Worm (Caenorhabditis elegans) whole organism, L4 larva: ENCODE data around the gene semo-1.

Experiments
- D1046.2 ChIP-seq: fragments of 200-800 bp; sonication (Bioruptor generic); IDR thresholded peaks from 2 replicates; pipeline ENCODE4 v1.3.6; 2022; ENCODE audit warnings: missing genetic modification characterization, missing compliant biosample characterization
- aly-2 ChIP-seq: sonication (generic microtip); optimal IDR thresholded peaks from 2 replicates; lab custom pipeline; 2018; ENCODE audit warnings: missing biosample characterization, missing genetic modification characterization
- ama-1 ChIP-seq: fragments of 150-350 bp; optimal IDR thresholded peaks from 2 replicates; lab custom pipeline; 2014; ENCODE audit warnings: inconsistent platforms, mixed read lengths
- arid-1 ChIP-seq: fragments of 200-800 bp; sonication (Bioruptor generic); conservative IDR thresholded peaks from 2 replicates; pipeline ENCODE4 v1.3.6; 2022; ENCODE audit warnings: missing genetic modification reagents, missing genetic modification characterization, missing compliant biosample characterization
- ceh-20 ChIP-seq: fragments of 200-800 bp; sonication (Bioruptor generic); IDR thresholded peaks from 2 replicates; pipeline ENCODE4 v1.3.6; 2022; ENCODE audit warnings: missing genetic modification reagents, missing genetic modification characterization, missing compliant biosample characterization
- ceh-82 ChIP-seq: sonication (generic microtip); optimal IDR thresholded peaks from 2 replicates; lab custom pipeline; 2017; ENCODE audit warnings: missing biosample characterization, missing genetic modification characterization
- daf-8 ChIP-seq: fragments of 200-800 bp; sonication (Bioruptor generic); IDR thresholded peaks from 2 replicates; pipeline ENCODE4 v1.3.6; 2022; ENCODE audit warnings: missing genetic modification characterization, missing compliant biosample characterization
- fkh-10 ChIP-seq: fragments of 150-350 bp; optimal IDR thresholded peaks from 2 replicates; lab custom pipeline; 2014; ENCODE audit warnings: missing biosample characterization, missing genetic modification reagents, missing genetic modification characterization
- lsy-2 ChIP-seq, 2 experiments: fragments of 150-350 bp in 1 of 2; sonication (generic microtip) in 1 of 2; optimal IDR thresholded peaks; 2 replicates each; lab custom pipeline; 2014 to 2017; ENCODE audit warnings: missing biosample characterization in 2 of 2, missing genetic modification characterization in 2 of 2
- madf-5 ChIP-seq, 2 experiments: fragments of 200-800 bp; sonication (Bioruptor generic); IDR thresholded peaks; 2 replicates each; pipeline ENCODE4 v1.3.6; 2022; ENCODE audit warnings: missing compliant biosample characterization in 2 of 2, missing genetic modification characterization in 2 of 2
- nhr-42 ChIP-seq: fragments of 200-800 bp; sonication (Bioruptor generic); IDR thresholded peaks from 2 replicates; pipeline ENCODE4 v1.3.6; 2022; ENCODE audit warnings: missing genetic modification characterization, missing compliant biosample characterization
- skn-1 ChIP-seq: fragments of 150-350 bp; optimal IDR thresholded peaks from 2 replicates; lab custom pipeline; 2014; ENCODE audit warnings: missing biosample characterization, missing genetic modification characterization
- unc-39 ChIP-seq: sonication (generic microtip); optimal IDR thresholded peaks from 2 replicates; lab custom pipeline; 2017; ENCODE audit warnings: missing biosample characterization, missing genetic modification characterization

DNA sequence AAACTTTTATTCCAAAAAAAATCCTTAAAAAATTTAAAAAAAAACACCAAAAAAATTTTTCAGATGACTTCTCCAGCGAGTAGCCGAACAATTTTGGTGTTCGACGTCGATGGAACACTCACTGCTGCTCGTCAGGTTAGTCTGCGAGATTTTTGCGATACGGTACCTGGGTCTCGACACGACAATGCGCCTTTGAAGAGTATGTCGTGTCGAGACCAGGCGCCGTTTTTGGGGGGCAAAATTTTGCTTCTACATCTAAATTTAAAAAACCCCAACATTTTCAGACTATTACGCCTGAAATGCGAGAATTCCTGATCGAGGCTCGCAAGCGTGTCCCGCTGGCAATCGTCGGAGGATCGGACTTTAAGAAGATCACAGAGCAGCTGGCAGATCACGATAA is 32.5 kb downstream of the semo-1 start, which contains the start of gene F52B11.2:
- TF ChIP-seq daf-8 (GFP tag; lab: Robert Waterston, UW), result no peak
- TF ChIP-seq skn-1, result no peak
- TF ChIP-seq ceh-82, result no peak
- TF ChIP-seq madf-5 (GFP tag; IDR thresholded peaks at IDR 0.05; lab: Robert Waterston, UW), result no peak
- TF ChIP-seq ama-1 (lab: Kevin White, UChicago), result no peak
- TF ChIP-seq fkh-10 (GFP tag; lab: Kevin White, UChicago), result no peak
- no peak for TF ChIP-seq aly-2
- TF ChIP-seq nhr-42 (GFP tag; lab: Robert Waterston, UW), result no peak
- TF ChIP-seq unc-39, result no peak
- no peak for TF ChIP-seq D1046.2
- TF ChIP-seq lsy-2 (tag; optimal IDR thresholded peaks at IDR 0.05; lab: Kevin White, UChicago), result no peak
- TF ChIP-seq arid-1, result no peak
- TF ChIP-seq ceh-20, result no peak
